Worm (Caenorhabditis elegans) whole organism, L3 larva: ENCODE measurements around the gene wht-5.
A peak's percentile ranks its signal among the peaks of the same experiment; 100 is the strongest.
"Not testable (repeated sequence)": the region's sequence is repeated elsewhere in the genome, so short reads cannot be mapped to it uniquely, and the experiment has no call there.

ENCODE experiments used
- ZK546.5 ChIP-seq: sonication (generic microtip); optimal IDR thresholded peaks from 2 replicates; lab custom pipeline; 2017; ENCODE audit warnings: missing biosample characterization, missing genetic modification characterization
- aly-2 ChIP-seq: fragments of 150-350 bp; optimal IDR thresholded peaks from 2 replicates; lab custom pipeline; 2014; ENCODE audit warnings: missing biosample characterization, missing genetic modification characterization
- ama-1 ChIP-seq: fragments of 150-350 bp; optimal IDR thresholded peaks from 2 replicates; lab custom pipeline; 2018
- ceh-16 ChIP-seq: sonication (generic microtip); optimal IDR thresholded peaks from 2 replicates; lab custom pipeline; 2017; ENCODE audit warnings: missing biosample characterization, missing genetic modification characterization
- ceh-28 ChIP-seq: fragments of 150-350 bp; optimal IDR thresholded peaks from 2 replicates; lab custom pipeline; 2014; ENCODE audit warnings: missing biosample characterization, missing genetic modification reagents, missing genetic modification characterization
- ceh-82 ChIP-seq: fragments of 150-350 bp; optimal IDR thresholded peaks from 2 replicates; lab custom pipeline; 2014; ENCODE audit warnings: missing biosample characterization, missing genetic modification characterization
- ceh-9 ChIP-seq: sonication (generic microtip); optimal IDR thresholded peaks from 2 replicates; lab custom pipeline; 2018; ENCODE audit warnings: missing biosample characterization, missing genetic modification characterization
- daf-12 ChIP-seq: fragments of 150-350 bp; optimal IDR thresholded peaks from 2 replicates; lab custom pipeline; 2014; ENCODE audit warnings: missing biosample characterization, missing genetic modification reagents, missing genetic modification characterization
- elt-1 ChIP-seq: fragments of 150-350 bp; optimal IDR thresholded peaks from 2 replicates; lab custom pipeline; 2014; ENCODE audit warnings: missing biosample characterization, missing genetic modification characterization
- elt-2 ChIP-seq: sonication (generic microtip); optimal IDR thresholded peaks from 2 replicates; lab custom pipeline; 2016; ENCODE audit warnings: missing genetic modification reagents, mild to moderate bottlenecking, missing genetic modification characterization, missing compliant biosample characterization
- fkh-2 ChIP-seq: fragments of 150-350 bp; optimal IDR thresholded peaks from 2 replicates; lab custom pipeline; 2014; ENCODE audit warnings: missing biosample characterization, missing genetic modification reagents, missing genetic modification characterization
- hmg-11 ChIP-seq: sonication (generic microtip); optimal IDR thresholded peaks from 2 replicates; lab custom pipeline; 2016; ENCODE audit warnings: missing genetic modification characterization, missing compliant biosample characterization
- lin-15B ChIP-seq: fragments of 150-350 bp; optimal IDR thresholded peaks from 2 replicates; lab custom pipeline; 2014; ENCODE audit warnings: missing biosample characterization, missing genetic modification characterization
- mdl-1 ChIP-seq: fragments of 150-350 bp; optimal IDR thresholded peaks from 2 replicates; lab custom pipeline; 2014; ENCODE audit warnings: missing biosample characterization, missing genetic modification characterization
- nfya-1 ChIP-seq: sonication (generic microtip); optimal IDR thresholded peaks from 2 replicates; lab custom pipeline; 2017; ENCODE audit warnings: missing genetic modification characterization, mild to moderate bottlenecking, missing compliant biosample characterization, antibody characterized with exemption, moderate library complexity; ENCODE audit not compliant: insufficient read depth
- nhr-11 ChIP-seq: fragments of 150-350 bp; optimal IDR thresholded peaks from 2 replicates; lab custom pipeline; 2014; ENCODE audit warnings: missing biosample characterization, missing genetic modification characterization
- nhr-23 ChIP-seq: fragments of 150-350 bp; optimal IDR thresholded peaks from 2 replicates; lab custom pipeline; 2014; ENCODE audit warnings: missing biosample characterization, missing genetic modification reagents, missing genetic modification characterization
- nhr-237 ChIP-seq: fragments of 150-350 bp; optimal IDR thresholded peaks from 2 replicates; lab custom pipeline; 2014; ENCODE audit warnings: missing biosample characterization, missing genetic modification characterization
- nhr-25 ChIP-seq: sonication (generic microtip); optimal IDR thresholded peaks from 2 replicates; lab custom pipeline; 2017; ENCODE audit warnings: missing biosample characterization, missing genetic modification characterization
- nhr-28 ChIP-seq: fragments of 150-350 bp; optimal IDR thresholded peaks from 2 replicates; lab custom pipeline; 2014; ENCODE audit warnings: missing biosample characterization, missing genetic modification characterization
- nhr-67 ChIP-seq: fragments of 150-350 bp; optimal IDR thresholded peaks from 2 replicates; lab custom pipeline; 2014; ENCODE audit warnings: missing biosample characterization, missing genetic modification characterization
- nhr-77 ChIP-seq: fragments of 150-350 bp; optimal IDR thresholded peaks from 2 replicates; lab custom pipeline; 2014; ENCODE audit warnings: missing biosample characterization, missing genetic modification characterization
- pha-4 ChIP-seq: fragments of 150-350 bp; optimal IDR thresholded peaks from 2 replicates; lab custom pipeline; 2014; ENCODE audit warnings: missing biosample characterization, missing genetic modification reagents, missing genetic modification characterization
- pqm-1 ChIP-seq: fragments of 150-350 bp; optimal IDR thresholded peaks from 2 replicates; lab custom pipeline; 2017; ENCODE audit warnings: missing biosample characterization, missing genetic modification characterization, inconsistent platforms
- sea-2 ChIP-seq: fragments of 150-350 bp; sonication (generic microtip); optimal IDR thresholded peaks from 4 replicates; lab custom pipeline; 2014; ENCODE audit warnings: missing biosample characterization, missing genetic modification reagents, missing genetic modification characterization
- skn-1 ChIP-seq: fragments of 150-350 bp; optimal IDR thresholded peaks from 2 replicates; lab custom pipeline; 2014; ENCODE audit warnings: missing biosample characterization, missing genetic modification characterization
- snpc-4 ChIP-seq: fragments of 150-350 bp; optimal IDR thresholded peaks from 2 replicates; lab custom pipeline; 2014; ENCODE audit warnings: missing biosample characterization, missing genetic modification characterization
- unc-39 ChIP-seq: sonication (generic microtip); optimal IDR thresholded peaks from 4 replicates; lab custom pipeline; 2017; ENCODE audit warnings: missing biosample characterization, missing genetic modification characterization
- unc-62 ChIP-seq: fragments of 150-350 bp; sonication (generic microtip); optimal IDR thresholded peaks from 4 replicates; lab custom pipeline; 2014; ENCODE audit warnings: missing biosample characterization, missing genetic modification reagents, missing genetic modification characterization
- zag-1 ChIP-seq: fragments of 150-350 bp; optimal IDR thresholded peaks from 2 replicates; lab custom pipeline; 2014; ENCODE audit warnings: missing biosample characterization, missing genetic modification characterization
- ztf-11 ChIP-seq: fragments of 150-350 bp; optimal IDR thresholded peaks from 2 replicates; lab custom pipeline; 2014; ENCODE audit warnings: missing biosample characterization, missing genetic modification characterization

wht-5 gene

DNA sequence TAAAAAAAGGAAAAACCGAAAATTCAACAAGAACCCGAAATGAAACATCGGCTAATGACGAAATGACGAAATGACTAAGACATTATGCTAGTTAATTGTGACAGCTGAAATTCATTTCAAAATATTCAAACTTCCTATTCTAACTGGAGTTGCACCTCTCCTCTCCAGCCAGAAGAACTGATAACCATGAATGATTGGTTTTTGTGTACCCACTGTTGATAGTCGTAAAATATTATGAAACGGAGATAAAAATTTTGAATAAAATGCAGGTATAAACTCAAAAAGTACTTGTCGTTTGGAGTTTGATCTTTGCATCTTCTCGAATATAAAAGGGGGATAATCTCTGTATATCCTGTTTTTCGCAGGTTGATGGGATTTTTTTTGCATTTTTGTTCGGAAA lies 34.5 kb upstream of the wht-5 start:
- TF ChIP-seq elt-2: peak; percentile 76
- TF ChIP-seq hmg-11: no peak
- TF ChIP-seq pha-4 (tag; lab: Kevin White, UChicago): peak; percentile 16
- TF ChIP-seq pqm-1 (tag; lab: Kevin White, UChicago): peak; percentile 55

DNA sequence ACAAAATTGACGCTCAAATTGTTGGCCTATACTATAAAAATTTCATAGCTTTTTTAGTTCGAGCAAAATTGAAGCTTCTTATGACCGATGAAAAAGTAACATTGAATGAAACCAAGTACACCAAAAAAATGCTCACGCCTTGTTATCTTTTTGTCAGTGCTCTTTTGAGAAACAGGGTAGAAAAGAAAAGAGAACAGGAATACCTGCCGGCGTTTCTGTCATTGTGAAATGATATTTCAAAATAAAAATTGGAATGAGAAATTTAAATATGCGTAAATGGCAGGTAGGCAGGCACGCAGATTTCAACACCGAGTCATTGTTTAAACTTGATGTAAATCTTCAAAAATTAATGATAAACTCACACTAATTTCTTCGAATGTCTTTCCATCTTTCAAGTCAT lies 32.6 kb upstream of the wht-5 start:
- TF ChIP-seq elt-2 (peak; percentile 17), nhr-237 (tag; lab: Kevin White, UChicago) (no peak)

DNA sequence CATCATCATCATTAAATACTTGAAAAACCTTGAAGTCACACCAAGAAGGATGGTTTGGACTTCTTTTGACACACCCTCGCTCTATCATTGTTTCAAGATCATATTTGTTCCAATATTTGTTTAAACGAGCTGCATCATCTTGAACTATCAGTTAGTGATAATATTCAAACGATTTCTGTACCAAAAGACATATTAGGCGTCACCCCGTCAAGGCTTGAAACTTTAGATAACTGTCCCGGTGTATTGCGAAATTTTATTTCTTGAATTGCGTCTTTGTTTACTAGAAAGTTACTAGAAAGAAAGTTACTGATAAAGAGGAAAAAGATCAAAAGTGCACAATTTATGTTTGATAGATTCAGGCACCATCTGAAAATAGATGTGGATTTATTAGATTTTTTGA lies 31.4 kb upstream of the wht-5 start:
- TF ChIP-seq elt-2 (peak; percentile 87), pha-4 (tag; lab: Kevin White, UChicago) (peak; percentile 73), zag-1 (no peak), skn-1 (peak; percentile 1), ceh-9 (tag; lab: Kevin White, UChicago) (no peak), aly-2 (tag; lab: Kevin White, UChicago) (no peak), pqm-1 (tag; lab: Kevin White, UChicago) (peak; percentile 78)
- TF ChIP-seq, all 47 proteins: peak for 4

DNA sequence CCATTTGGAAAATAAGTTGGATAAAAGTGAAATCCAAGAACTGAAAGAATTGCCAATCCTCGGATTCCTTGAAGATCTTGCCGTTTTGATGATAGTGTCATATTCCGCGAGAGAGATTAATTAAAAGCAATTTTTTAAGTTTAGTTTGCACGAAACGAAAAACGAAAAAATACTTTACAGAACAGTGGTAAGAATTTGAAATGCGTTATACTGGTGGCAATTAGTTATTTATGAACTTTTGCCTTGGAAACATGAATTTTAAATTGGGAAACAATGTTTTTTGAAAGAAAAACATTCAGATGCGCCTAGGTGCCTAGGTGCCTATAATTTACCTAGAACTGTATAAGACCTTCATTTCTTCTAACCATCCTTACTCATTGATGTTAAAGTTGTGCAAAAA lies 29.7 kb upstream of the wht-5 start, which contains the start of gene oac-57:
TSS of gene oac-57 (minus strand) at position 101 of the 400 bp plus-strand sequence.
- no peak for TF ChIP-seq skn-1
- TF ChIP-seq elt-1: no peak
- no peak for TF ChIP-seq nfya-1 (tag; lab: Kevin White, UChicago)
- TF ChIP-seq ceh-16 (tag; lab: Kevin White, UChicago): no peak
- TF ChIP-seq ceh-82 (tag; lab: Kevin White, UChicago): no peak
- TF ChIP-seq ztf-11: no peak
- no peak for TF ChIP-seq ama-1 (lab: Kevin White, UChicago)
- no peak for TF ChIP-seq ZK546.5 (tag; lab: Kevin White, UChicago)
- no peak for TF ChIP-seq pqm-1 (tag; lab: Kevin White, UChicago)
- TF ChIP-seq nhr-77 (tag; lab: Kevin White, UChicago): no peak
- TF ChIP-seq pha-4 (tag; lab: Kevin White, UChicago): no peak

DNA sequence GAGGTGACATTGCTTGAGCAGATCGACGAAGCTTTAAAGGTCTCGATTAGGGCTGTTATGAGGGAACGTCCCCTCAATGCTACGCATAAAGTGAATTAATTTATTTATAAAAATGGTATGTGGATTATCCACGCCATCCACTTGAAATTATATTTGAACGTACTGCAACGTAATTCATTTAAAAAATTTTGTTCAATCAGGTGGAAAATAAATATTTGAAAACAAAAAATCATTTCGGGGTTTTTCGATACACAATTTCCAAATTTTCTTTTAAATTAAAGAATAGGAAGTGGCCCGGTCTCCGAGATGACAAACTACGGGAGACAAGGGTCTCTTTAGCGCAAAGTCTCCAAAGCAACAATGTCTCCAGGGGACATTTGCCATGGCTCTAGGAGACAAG lies 25.8 kb upstream of the wht-5 start, which contains the start of gene oac-58:
TSS of gene oac-58 (minus strand) at position 101 of the 400 bp plus-strand sequence.
- TF ChIP-seq fkh-2 (tag; lab: Kevin White, UChicago): no peak
- no peak for TF ChIP-seq nhr-237 (tag; lab: Kevin White, UChicago)
- TF ChIP-seq unc-39 (tag; lab: Kevin White, UChicago): no peak
- no peak for TF ChIP-seq unc-62
- TF ChIP-seq ama-1 (lab: Kevin White, UChicago): no peak
- no peak for TF ChIP-seq snpc-4
- TF ChIP-seq nhr-67 (tag; lab: Kevin White, UChicago): no peak
- TF ChIP-seq nhr-11 (tag; lab: Kevin White, UChicago): no peak
- no peak for TF ChIP-seq ceh-82 (tag; lab: Kevin White, UChicago)
- TF ChIP-seq daf-12: no peak
- no peak for TF ChIP-seq pha-4 (tag; lab: Kevin White, UChicago)
- no peak for TF ChIP-seq nhr-28 (tag; lab: Kevin White, UChicago)
- no peak for TF ChIP-seq elt-1
- TF ChIP-seq mdl-1 (tag; lab: Kevin White, UChicago): no peak

DNA sequence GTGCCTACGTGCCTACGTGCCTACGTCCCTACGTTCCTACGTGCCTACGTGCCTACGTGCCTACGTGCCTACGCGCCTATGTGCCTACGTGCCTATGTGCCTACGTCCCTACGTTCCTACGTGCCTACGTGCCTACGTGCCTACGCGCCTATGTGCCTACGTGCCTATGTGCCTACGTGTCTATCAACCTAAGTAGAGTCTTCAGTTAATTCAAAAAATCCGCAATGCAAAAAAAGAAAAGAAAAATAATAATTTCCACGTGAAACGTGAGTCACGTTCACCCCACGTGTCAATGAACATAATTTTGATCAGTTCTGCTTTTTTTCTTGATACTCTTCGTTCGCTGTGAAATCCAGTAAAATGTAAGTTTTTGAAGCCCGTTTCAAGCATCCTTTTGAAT lies 10.4 kb upstream of the wht-5 start, which contains the start of gene F19B6.3:
TSS of gene F19B6.3 (plus strand) at position 301 of the 400 bp plus-strand sequence.
- not testable (repeated sequence) for TF ChIP-seq ceh-28; nhr-77 (tag; lab: Kevin White, UChicago); sea-2 (GFP tag; lab: Kevin White, UChicago)
- TF ChIP-seq, all 47 proteins: peak for 0; not testable (repeated sequence) for 47

DNA sequence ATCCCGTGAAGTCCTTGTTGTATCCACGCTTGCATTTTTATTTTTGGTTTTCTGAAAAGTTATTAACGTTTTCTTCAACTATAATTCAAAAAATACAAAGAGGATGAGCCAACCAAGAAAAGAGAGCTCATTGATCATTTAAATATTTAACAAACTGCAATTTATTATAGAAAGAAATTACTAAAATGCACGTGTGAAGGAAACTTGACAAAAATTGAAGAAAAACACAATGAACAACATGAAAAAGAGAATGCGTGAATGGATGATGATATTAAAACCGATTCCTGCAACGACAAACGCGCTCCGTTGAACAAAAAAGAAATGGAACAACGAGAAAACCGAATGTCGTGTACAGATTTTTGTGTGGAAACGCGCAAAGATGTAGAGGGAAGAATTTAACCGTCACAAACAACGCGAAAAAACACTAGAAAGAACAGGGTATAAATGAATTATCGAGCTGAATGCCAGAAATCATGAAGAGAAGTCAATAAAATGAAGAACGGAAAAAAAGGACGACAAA lies 6.5 kb upstream of the wht-5 start, which contains the start of gene ufd-1:
TSS of gene ufd-1 (minus strand) at position 51 of the 520 bp plus-strand sequence.
- peak; percentile 25 for TF ChIP-seq nhr-25 (tag; lab: Kevin White, UChicago)
- peak; percentile 58 for TF ChIP-seq skn-1
- peak; percentile 51 for TF ChIP-seq nhr-23
- no peak for TF ChIP-seq ama-1 (lab: Kevin White, UChicago)
- TF ChIP-seq daf-12: no peak
- peak; percentile 7 for TF ChIP-seq lin-15B
